Worm (Caenorhabditis elegans): Measurements from ENCODE around the gene F13A7.1.

- TF ChIP-seq lsy-2 (tag; optimal IDR thresholded peaks at IDR 0.05) (no peak), ama-1 (optimal IDR thresholded peaks at IDR 0.05) (no peak), nhr-12 (tag; optimal IDR thresholded peaks at IDR 0.05) (no peak), F13H6.1 (tag; optimal IDR thresholded peaks at IDR 0.05) (no peak), fos-1 (tag; optimal IDR thresholded peaks at IDR 0.05) (no peak), Y55F3AM.14 (GFP tag; optimal IDR thresholded peaks at IDR 0.05) (no peak)
Measured at ce11 chrV:16368143-16368542, 9.6 kb downstream of the F13A7.1 start.
